Worm (Caenorhabditis elegans) whole organism, L1 larva: ENCODE results near the gene C06B8.3.

ENCODE experiments used
- isw-1 ChIP-seq: fragments of 200-800 bp; sonication (Bioruptor generic); IDR thresholded peaks from 2 replicates; pipeline ENCODE4 v1.3.6; 2022; ENCODE audit warnings: missing genetic modification characterization, missing compliant biosample characterization
- pag-3 ChIP-seq: sonication (generic microtip); optimal IDR thresholded peaks from 2 replicates; lab custom pipeline; 2017; ENCODE audit warnings: missing genetic modification characterization, mild to moderate bottlenecking, missing compliant biosample characterization, antibody characterized with exemption, borderline replicate concordance; ENCODE audit not compliant: insufficient read depth
- pax-3 ChIP-seq: fragments of 200-800 bp; sonication (Bioruptor generic); optimal IDR thresholded peaks from 2 replicates; lab custom pipeline; 2018; ENCODE audit warnings: mild to moderate bottlenecking, missing genetic modification characterization, moderate library complexity, missing compliant biosample characterization
- skn-1 ChIP-seq: fragments of 150-350 bp; optimal IDR thresholded peaks from 2 replicates; lab custom pipeline; 2014; ENCODE audit warnings: missing biosample characterization, missing genetic modification characterization
- sptf-1 ChIP-seq: fragments of 150-350 bp; optimal IDR thresholded peaks from 2 replicates; lab custom pipeline; 2014; ENCODE audit warnings: missing biosample characterization, missing genetic modification characterization
- tbx-2 ChIP-seq: sonication (generic microtip); optimal IDR thresholded peaks from 2 replicates; lab custom pipeline; 2016; ENCODE audit warnings: missing genetic modification characterization, missing compliant biosample characterization

- no peak for TF ChIP-seq tbx-2 (tag; lab: Kevin White, UChicago)
- TF ChIP-seq isw-1 = no peak
- TF ChIP-seq skn-1 (tag; lab: Kevin White, UChicago) = no peak
- TF ChIP-seq pax-3 (tag; lab: Kevin White, UChicago) = no peak
- no peak for TF ChIP-seq sptf-1 (tag; lab: Kevin White, UChicago)
- TF ChIP-seq pag-3 (tag; lab: Kevin White, UChicago) = no peak
Observed at ce11 chrV:15487764-15488163, 3.3 kb upstream of the C06B8.3 start, which contains the start of gene srw-21.
